Fruit fly (Drosophila melanogaster) whole organism, larva: ENCODE results near the gene CG9386.

Source experiments
- noc ChIP-seq: fragments of 200-800 bp; sonication (Bioruptor generic); optimal IDR thresholded peaks from 3 replicates; lab custom pipeline; 2019; ENCODE audit warnings: missing biosample characterization, mild to moderate bottlenecking, missing genetic modification characterization, moderate library complexity

Gene CG9386

dm6 chr3R:9583122-9583521 is 27.9 kb upstream of the CG9386 start, which contains the start of gene CG33654:
Gene CG33654, minus strand, starts transcription at chr3R:9583222.
- TF ChIP-seq noc (tag; lab: Kevin White, UChicago) = no peak

DNA sequence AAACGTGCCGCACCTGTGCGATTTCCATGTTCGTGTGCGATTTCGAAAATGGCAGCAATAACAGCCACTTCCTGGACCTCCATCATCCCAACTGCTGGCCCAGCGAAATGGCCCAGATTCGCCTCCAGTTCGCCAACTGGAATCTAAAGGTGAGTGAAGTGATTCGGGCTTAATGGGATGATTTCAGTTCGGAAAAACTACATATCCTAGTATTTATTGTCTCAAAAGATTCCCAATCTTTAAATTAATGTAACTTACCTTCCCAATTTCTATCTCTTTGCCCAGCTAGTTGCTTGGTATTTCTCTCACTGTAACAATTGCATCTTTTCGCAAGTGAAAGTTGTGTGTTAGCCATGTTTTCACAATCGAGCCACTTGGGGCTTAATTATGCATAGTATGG is 26.8 kb upstream of the CG9386 start:
- TF ChIP-seq noc (tag; lab: Kevin White, UChicago) = no peak

dm6 chr3R:9581089-9581520 is 25.9 kb upstream of the CG9386 start, which contains the start of gene CG8301:
Gene CG8301, plus strand, starts transcription at chr3R:9581306.
- TF ChIP-seq noc (tag; lab: Kevin White, UChicago) = peak; percentile 1

DNA sequence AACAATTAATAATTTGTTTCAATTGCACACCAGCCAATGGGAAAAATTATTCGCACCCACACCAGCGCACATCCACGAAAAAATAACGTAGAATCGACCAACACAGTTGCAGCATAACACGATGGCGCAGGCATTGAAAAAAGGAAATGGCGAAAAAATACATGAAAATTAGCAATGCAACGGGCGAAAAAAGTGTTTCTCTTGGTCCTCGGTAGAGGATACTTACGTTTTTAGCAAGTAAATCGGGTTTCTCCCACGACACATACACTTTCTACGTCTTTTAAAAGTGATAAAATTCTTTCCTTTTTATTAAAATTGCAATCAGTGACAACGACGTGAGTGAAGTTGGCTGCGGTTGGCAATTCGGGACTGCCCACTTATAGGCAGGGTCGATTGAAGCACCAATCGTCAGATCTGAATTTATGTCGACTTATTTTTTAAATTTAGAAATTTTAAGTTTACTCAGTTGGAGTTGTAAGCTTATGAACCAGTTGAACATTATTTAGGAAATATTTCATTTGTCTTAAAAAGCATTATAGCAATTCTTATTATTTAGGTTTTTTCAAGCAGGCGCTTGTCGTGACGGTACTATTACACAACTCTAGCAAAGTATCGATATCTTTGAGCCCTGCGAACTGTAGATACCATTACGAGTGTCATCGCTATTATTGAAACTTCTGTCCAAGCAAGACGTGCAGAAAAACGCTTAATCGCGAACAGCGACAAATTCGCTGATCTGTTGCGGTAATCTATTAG is 22.4 kb upstream of the CG9386 start, which contains the start of the genes Kap-alpha3 and Son:
Kap-alpha3 (minus strand) TSS at position 352 of the 756 bp plus-strand sequence.
Son (plus strand) TSS at position 661 of the 756 bp plus-strand sequence.
- peak; percentile 89 for TF ChIP-seq noc (tag; lab: Kevin White, UChicago)

- peak; percentile 77 for TF ChIP-seq noc (tag; lab: Kevin White, UChicago)
Measured at dm6 chr3R:9573812-9574587, 18.8 kb upstream of the CG9386 start, which contains the start of gene CG9399. Gene CG9399, minus strand, starts transcription at chr3R:9574211.

- peak; percentile 43 for TF ChIP-seq noc (tag; lab: Kevin White, UChicago)
Measured at dm6 chr3R:9572929-9573811, 18.0 kb upstream of the CG9386 start.

- TF ChIP-seq noc (tag; lab: Kevin White, UChicago) = no peak
Measured at dm6 chr3R:9571523-9571922, 16.3 kb upstream of the CG9386 start, which contains the start of gene CG9396. Gene CG9396, minus strand, starts transcription at chr3R:9571623.

DNA sequence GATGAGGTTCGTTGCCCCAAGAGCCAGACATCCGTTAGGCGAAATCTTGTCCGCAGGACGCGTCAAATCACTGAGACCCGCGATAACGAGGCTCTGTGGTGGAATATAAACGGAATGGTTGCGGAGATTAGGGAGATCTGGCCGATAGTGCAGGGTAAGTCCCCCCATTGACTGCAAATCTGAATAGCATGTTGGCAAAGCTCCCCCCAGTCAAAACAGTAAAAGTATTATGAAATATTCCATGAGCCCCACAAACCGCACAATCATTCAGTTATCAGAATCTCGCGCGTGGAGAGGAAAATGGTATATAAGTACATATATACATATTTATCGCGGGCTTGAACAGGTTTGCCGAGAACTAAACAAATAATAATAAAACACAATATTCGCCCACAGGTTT is 15.4 kb upstream of the CG9386 start:
- TF ChIP-seq noc (tag; lab: Kevin White, UChicago) = no peak

DNA sequence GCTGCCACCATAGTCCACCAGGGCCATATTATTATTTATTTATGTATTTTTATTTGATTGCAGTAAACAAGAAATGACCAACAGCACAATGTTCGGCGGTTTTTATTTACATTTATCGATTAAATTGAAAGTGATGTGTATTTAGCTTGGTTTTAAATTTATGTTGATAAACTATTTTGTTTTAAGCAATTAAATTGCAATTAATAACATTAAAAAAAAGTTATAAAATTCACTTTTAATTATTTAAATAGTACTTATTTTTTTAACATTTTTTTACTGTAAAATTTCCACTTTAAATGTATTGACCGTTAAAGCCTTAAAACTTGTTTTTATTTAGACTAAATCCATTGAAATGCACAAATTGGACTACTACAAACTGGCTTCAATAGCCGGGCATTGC is 14.9 kb upstream of the CG9386 start, which contains the start of gene CG16790:
CG16790 (minus strand) TSS at position 101 of the 400 bp plus-strand sequence.
- no peak for TF ChIP-seq noc (tag; lab: Kevin White, UChicago)

DNA sequence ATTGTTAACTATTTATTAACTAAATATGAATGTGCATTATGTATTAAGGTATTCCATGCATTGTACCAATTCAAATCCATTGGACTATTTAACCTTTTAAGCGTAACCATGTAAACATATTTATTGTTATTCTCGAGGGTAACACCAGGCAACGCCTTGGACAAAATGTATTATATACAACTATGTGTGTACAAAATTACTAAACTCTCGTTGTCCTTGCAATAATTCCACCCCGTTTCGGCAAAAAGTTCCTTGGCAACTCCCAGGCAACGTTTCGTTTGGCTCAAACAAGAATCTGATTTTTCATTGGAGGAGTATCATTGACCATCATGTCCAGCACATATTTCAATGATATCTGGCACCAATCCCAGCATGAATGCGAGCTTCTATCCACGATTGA is 10.7 kb upstream of the CG9386 start, which contains the start of gene CG16789:
CG16789 (plus strand) TSS at position 301 of the 400 bp plus-strand sequence.
- TF ChIP-seq noc (tag; lab: Kevin White, UChicago) = no peak

dm6 chr3R:9563240-9563992 is 8.2 kb upstream of the CG9386 start, which contains the start of the genes CG9393 and Vps45:
Gene CG9393, minus strand, starts transcription at chr3R:9563673.
Gene Vps45, plus strand, starts transcription at chr3R:9563924.
- TF ChIP-seq noc (tag; lab: Kevin White, UChicago) = no peak

DNA sequence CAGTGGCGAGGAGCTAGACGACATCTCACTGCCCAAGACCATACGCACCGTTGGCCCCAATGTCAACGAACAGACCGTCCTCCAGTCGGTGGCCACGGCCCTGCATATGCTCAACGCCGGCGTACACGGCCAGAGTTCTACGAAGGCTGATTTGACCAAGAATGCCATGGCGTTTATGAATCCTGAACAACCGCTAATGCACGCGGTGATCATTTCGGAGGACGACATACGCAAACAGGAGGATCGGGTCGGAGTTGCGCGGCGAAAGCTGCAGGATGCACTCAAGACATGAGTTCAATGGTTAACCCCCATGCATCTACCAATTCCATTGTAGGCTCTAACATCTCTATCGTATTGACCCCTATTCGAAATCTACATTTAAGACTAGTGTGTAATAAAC is 5.9 kb upstream of the CG9386 start:
- no peak for TF ChIP-seq noc (tag; lab: Kevin White, UChicago)

dm6 chr3R:9559413-9560014 is 4.3 kb upstream of the CG9386 start, which contains the start of the genes AP-1mu and MBD-like:
Gene AP-1mu, minus strand, starts transcription at chr3R:9559525.
Gene MBD-like, plus strand, starts transcription at chr3R:9559760.
- peak; percentile 61 for TF ChIP-seq noc (tag; lab: Kevin White, UChicago)
